Fruit fly (Drosophila melanogaster) whole organism, pupa: ENCODE measurements around the gene CG31999.

Source experiments
- CG10348 ChIP-seq: fragments of 200-800 bp; sonication (Bioruptor generic); IDR thresholded peaks from 2 replicates; pipeline ENCODE4 v1.3.6; 2022; ENCODE audit warnings: missing biosample characterization, missing genetic modification characterization
- CG12605 ChIP-seq: fragments of 200-800 bp; sonication (Bioruptor generic); IDR thresholded peaks from 2 replicates; pipeline ENCODE4 v1.3.6; 2022; ENCODE audit warnings: missing biosample characterization, missing genetic modification characterization
- CG13204 ChIP-seq: fragments of 200-800 bp; sonication (Bioruptor generic); optimal IDR thresholded peaks from 2 replicates; lab custom pipeline; 2018; ENCODE audit warnings: missing biosample characterization, mild to moderate bottlenecking, missing genetic modification characterization, moderate library complexity
- CG14655 ChIP-seq: fragments of 200-800 bp; sonication (Bioruptor generic); optimal IDR thresholded peaks from 3 replicates; lab custom pipeline; 2017; ENCODE audit warnings: mild to moderate bottlenecking, missing biosample characterization, missing genetic modification reagents, missing genetic modification characterization
- CG15710 ChIP-seq: fragments of 200-800 bp; sonication (Bioruptor generic); optimal IDR thresholded peaks from 2 replicates; lab custom pipeline; 2018; ENCODE audit warnings: missing biosample characterization, mild to moderate bottlenecking, missing genetic modification characterization, moderate library complexity
- CG17806 ChIP-seq: fragments of 200-800 bp; sonication (Bioruptor generic); optimal IDR thresholded peaks from 2 replicates; lab custom pipeline; 2018; ENCODE audit warnings: missing biosample characterization, mild to moderate bottlenecking, missing genetic modification characterization, moderate library complexity
- CG32121 ChIP-seq: fragments of 200-800 bp; sonication (Bioruptor generic); IDR thresholded peaks from 2 replicates; pipeline ENCODE4 v1.3.6; 2022; ENCODE audit warnings: missing biosample characterization, missing genetic modification characterization
- CG34367 ChIP-seq: fragments of 200-800 bp; sonication (Bioruptor generic); optimal IDR thresholded peaks from 2 replicates; lab custom pipeline; 2018; ENCODE audit warnings: missing biosample characterization, mild to moderate bottlenecking, missing genetic modification characterization
- CG4496 ChIP-seq: fragments of 200-800 bp; sonication (Bioruptor generic); IDR thresholded peaks from 3 replicates; pipeline ENCODE4 v1.3.6; 2022; ENCODE audit warnings: missing biosample characterization, missing genetic modification characterization
- CG8159 ChIP-seq: fragments of 200-800 bp; sonication (Bioruptor generic); optimal IDR thresholded peaks from 3 replicates; lab custom pipeline; 2018; ENCODE audit warnings: missing biosample characterization, mild to moderate bottlenecking, missing genetic modification characterization, moderate library complexity
- CG8301 ChIP-seq: fragments of 200-800 bp; sonication (Bioruptor generic); optimal IDR thresholded peaks from 2 replicates; lab custom pipeline; 2018; ENCODE audit warnings: missing biosample characterization, mild to moderate bottlenecking, missing genetic modification characterization
- CG9948 ChIP-seq: fragments of 200-800 bp; sonication (Bioruptor generic); optimal IDR thresholded peaks from 2 replicates; lab custom pipeline; 2018; ENCODE audit warnings: missing biosample characterization, mild to moderate bottlenecking, missing genetic modification characterization, moderate library complexity
- D1 ChIP-seq: fragments of 200-800 bp; sonication (Bioruptor generic); optimal IDR thresholded peaks from 2 replicates; lab custom pipeline; 2018; ENCODE audit warnings: missing biosample characterization, mild to moderate bottlenecking, missing genetic modification characterization, moderate library complexity
- EcR ChIP-seq: fragments of 200-800 bp; sonication (Bioruptor generic); optimal IDR thresholded peaks from 3 replicates; lab custom pipeline; 2019; ENCODE audit warnings: missing biosample characterization, missing genetic modification characterization, mild to moderate bottlenecking, moderate library complexity, missing genetic modification reagents
- Ets98B ChIP-seq: fragments of 200-800 bp; sonication (Bioruptor generic); IDR thresholded peaks from 2 replicates; pipeline ENCODE4 v1.3.6; 2022; ENCODE audit warnings: missing biosample characterization, missing genetic modification characterization
- Pif1A ChIP-seq: fragments of 200-800 bp; sonication (Bioruptor generic); optimal IDR thresholded peaks from 3 replicates; lab custom pipeline; 2016; ENCODE audit warnings: missing biosample characterization, missing genetic modification characterization
- Pif1B ChIP-seq: fragments of 200-800 bp; sonication (Bioruptor generic); optimal IDR thresholded peaks from 3 replicates; lab custom pipeline; 2016; ENCODE audit warnings: missing biosample characterization, missing genetic modification characterization
- Snoo ChIP-seq: fragments of 200-800 bp; sonication (Bioruptor generic); optimal IDR thresholded peaks from 3 replicates; lab custom pipeline; 2017; ENCODE audit warnings: missing biosample characterization, mild to moderate bottlenecking, missing genetic modification characterization, inconsistent platforms
- fd96Ca ChIP-seq: fragments of 200-800 bp; sonication (Bioruptor generic); IDR thresholded peaks from 3 replicates; pipeline ENCODE4 v1.3.6; 2022; ENCODE audit warnings: missing biosample characterization, missing genetic modification characterization
- gl ChIP-seq: fragments of 200-800 bp; sonication (Bioruptor generic); optimal IDR thresholded peaks from 2 replicates; lab custom pipeline; 2018; ENCODE audit warnings: missing biosample characterization, mild to moderate bottlenecking, missing genetic modification characterization
- rn ChIP-seq: fragments of 200-800 bp; sonication (Bioruptor generic); IDR thresholded peaks from 2 replicates; pipeline ENCODE4 v1.3.6; 2022; ENCODE audit warnings: missing biosample characterization, missing genetic modification characterization

The CG31999 gene

DNA sequence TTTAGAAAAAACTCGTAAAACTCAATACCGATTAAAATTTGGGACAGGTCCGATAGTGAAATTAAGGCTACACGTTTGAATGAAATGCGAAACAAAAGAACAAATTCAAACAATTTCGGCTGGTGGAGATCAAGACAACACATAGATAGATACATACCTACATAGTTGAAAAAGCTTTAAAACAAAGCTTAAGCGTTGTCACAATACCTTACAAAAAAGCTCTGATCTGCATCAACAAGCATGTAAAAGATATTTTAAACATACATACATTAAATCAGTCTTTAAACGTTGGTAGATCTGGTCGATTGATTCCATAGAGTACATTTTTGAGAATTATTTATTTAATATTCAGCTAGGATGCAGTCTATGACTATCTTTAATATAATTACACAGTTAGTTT is at the start of gene CG31999, which contains the start of gene yellow-h:
TSS of gene CG31999 (minus strand) at position 101 of the 400 bp plus-strand sequence.
TSS of gene yellow-h (plus strand) at position 275 of the 400 bp plus-strand sequence.
- TF ChIP-seq CG4496 (GFP tag; lab: Robert Waterston, UW) (no peak), gl (tag; lab: Kevin White, UChicago) (no peak), CG14655 (GFP tag; lab: Kevin White, UChicago) (no peak), fd96Ca (GFP tag; lab: Robert Waterston, UW) (no peak), rn (GFP tag; lab: Robert Waterston, UW) (no peak), CG15710 (tag; lab: Kevin White, UChicago) (no peak), CG17806 (tag; lab: Kevin White, UChicago) (no peak), CG8301 (tag; lab: Kevin White, UChicago) (no peak), D1 (tag; lab: Kevin White, UChicago) (no peak), Ets98B (GFP tag; lab: Robert Waterston, UW) (no peak), CG10348 (GFP tag; lab: Robert Waterston, UW) (no peak), CG13204 (GFP tag; lab: Kevin White, UChicago) (no peak), CG9948 (no peak), CG12605 (GFP tag; lab: Robert Waterston, UW) (no peak)
- TF ChIP-seq, all 21 proteins: peak for 0

DNA sequence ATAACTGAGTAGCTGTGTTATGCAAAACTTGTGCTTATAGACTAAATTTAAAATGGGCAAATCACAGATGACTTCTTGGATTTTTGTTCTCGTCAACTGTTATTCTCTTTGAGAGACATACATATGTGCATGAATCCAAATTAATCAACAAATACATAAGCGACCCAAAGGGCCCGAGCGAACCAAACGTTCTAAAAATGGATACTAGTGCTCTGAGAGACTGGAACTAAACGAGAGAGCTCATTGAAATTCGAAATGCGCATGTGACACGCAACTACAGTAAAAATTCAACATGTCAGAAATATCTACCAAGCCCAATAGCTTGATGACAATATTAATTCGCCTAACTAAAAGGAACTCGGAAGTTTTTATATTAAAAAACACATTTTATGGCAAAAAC is 48.8 kb upstream of the CG31999 start, which contains the start of gene NfI:
TSS of gene NfI (minus strand) at position 45 of the 400 bp plus-strand sequence.
- TF ChIP-seq Snoo (tag; lab: Kevin White, UChicago), result no peak
- no peak for TF ChIP-seq CG13204 (GFP tag; lab: Kevin White, UChicago)
- TF ChIP-seq gl (tag; lab: Kevin White, UChicago), result no peak
- TF ChIP-seq CG12605 (GFP tag; lab: Robert Waterston, UW), result no peak
- TF ChIP-seq rn (GFP tag; lab: Robert Waterston, UW), result no peak
- TF ChIP-seq CG32121 (GFP tag; lab: Robert Waterston, UW), result no peak
- TF ChIP-seq CG14655 (GFP tag; lab: Kevin White, UChicago), result no peak
- TF ChIP-seq CG34367 (tag; lab: Kevin White, UChicago), result no peak
- TF ChIP-seq CG17806 (tag; lab: Kevin White, UChicago), result no peak
- no peak for TF ChIP-seq Pif1A (GFP tag; lab: Kevin White, UChicago)
- TF ChIP-seq fd96Ca (GFP tag; lab: Robert Waterston, UW), result no peak
- no peak for TF ChIP-seq EcR
- TF ChIP-seq CG8159, result no peak
- TF ChIP-seq Ets98B (GFP tag; lab: Robert Waterston, UW), result no peak
- no peak for TF ChIP-seq CG9948
- TF ChIP-seq CG4496 (GFP tag; lab: Robert Waterston, UW), result no peak
- TF ChIP-seq, all 21 proteins: peak for 0

DNA sequence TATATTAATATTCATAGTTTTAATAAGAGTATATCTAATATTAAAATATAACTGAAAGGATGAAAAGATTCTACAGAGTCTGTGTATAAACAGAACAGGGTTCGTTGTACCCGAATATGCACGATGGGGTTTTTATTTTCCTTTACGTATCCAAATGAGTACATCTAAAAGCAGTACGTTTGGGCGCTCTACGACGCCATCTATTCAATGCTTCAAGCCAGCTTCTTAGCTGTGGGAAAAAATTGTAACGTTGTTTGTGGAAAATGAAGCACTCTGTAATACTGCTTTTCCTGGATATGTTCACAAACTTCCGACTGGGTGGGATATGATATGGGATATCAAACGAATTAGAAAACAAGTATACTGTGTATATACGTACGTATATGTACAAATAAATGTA is 47.2 kb upstream of the CG31999 start:
- no peak for TF ChIP-seq CG8159
- no peak for TF ChIP-seq Snoo (tag; lab: Kevin White, UChicago)
- no peak for TF ChIP-seq CG17806 (tag; lab: Kevin White, UChicago)
- no peak for TF ChIP-seq CG4496 (GFP tag; lab: Robert Waterston, UW)
- no peak for TF ChIP-seq fd96Ca (GFP tag; lab: Robert Waterston, UW)
- no peak for TF ChIP-seq CG8301 (tag; lab: Kevin White, UChicago)
- TF ChIP-seq CG12605 (GFP tag; lab: Robert Waterston, UW), result no peak
- TF ChIP-seq Pif1B (GFP tag; lab: Kevin White, UChicago), result no peak
- TF ChIP-seq CG9948, result no peak

DNA sequence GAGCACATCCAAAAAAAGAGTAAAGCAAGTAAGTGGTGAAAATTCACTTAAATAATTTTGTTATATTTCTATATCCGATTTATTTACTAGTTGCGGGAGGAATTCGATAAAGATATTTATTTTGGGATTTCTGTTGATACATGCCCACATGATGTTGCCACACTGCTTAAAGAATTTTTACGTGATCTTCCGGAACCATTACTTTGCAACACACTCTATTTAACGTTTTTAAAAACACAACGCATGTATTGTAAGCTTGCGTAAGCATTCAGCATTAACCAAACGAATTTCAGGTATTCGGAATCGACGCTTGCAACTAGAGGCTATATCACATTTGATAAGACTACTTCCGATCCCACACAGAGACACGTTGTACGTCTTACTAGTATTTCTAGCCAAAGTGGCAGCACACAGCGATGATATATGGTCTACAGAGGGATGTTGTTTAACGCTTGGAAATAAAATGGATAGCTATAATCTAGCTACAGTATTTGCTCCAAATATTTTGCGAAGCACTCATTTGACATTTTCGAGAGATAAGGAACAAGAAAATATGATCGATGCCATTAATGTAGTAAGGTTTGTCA is 34.0 kb upstream of the CG31999 start:
- TF ChIP-seq CG8301 (tag; lab: Kevin White, UChicago) (no peak), CG15710 (tag; lab: Kevin White, UChicago) (no peak), D1 (tag; lab: Kevin White, UChicago) (no peak), Pif1B (GFP tag; lab: Kevin White, UChicago) (no peak), CG8159 (no peak), Snoo (tag; lab: Kevin White, UChicago) (no peak), CG9948 (no peak), CG14655 (GFP tag; lab: Kevin White, UChicago) (no peak), rn (GFP tag; lab: Robert Waterston, UW) (no peak), gl (tag; lab: Kevin White, UChicago) (no peak), CG4496 (GFP tag; lab: Robert Waterston, UW) (no peak), CG34367 (tag; lab: Kevin White, UChicago) (no peak), EcR (no peak), fd96Ca (GFP tag; lab: Robert Waterston, UW) (no peak), CG32121 (GFP tag; lab: Robert Waterston, UW) (no peak), Ets98B (GFP tag; lab: Robert Waterston, UW) (no peak), CG12605 (GFP tag; lab: Robert Waterston, UW) (no peak)

DNA sequence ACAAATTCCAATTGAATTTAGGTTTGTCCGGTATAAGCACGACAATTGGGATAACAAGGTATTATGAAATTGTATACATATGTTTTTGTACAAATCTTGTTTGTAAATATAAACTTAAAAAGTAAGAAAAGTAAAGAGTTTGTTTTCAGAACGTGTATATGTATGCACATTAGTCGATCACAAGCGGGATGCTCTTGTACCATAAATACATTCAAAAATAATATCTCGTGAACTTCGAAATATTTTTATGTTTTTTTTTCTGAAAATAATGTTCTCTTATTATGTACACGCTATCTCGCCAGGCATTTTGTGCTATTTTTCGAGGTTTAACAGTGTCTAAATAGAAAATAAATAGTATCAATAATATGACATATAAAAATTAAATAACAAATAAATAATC is 27.1 kb upstream of the CG31999 start, which contains the start of gene RhoGAP102A:
TSS of gene RhoGAP102A (plus strand) at position 301 of the 400 bp plus-strand sequence.
- TF ChIP-seq Pif1B (GFP tag; lab: Kevin White, UChicago), result no peak

DNA sequence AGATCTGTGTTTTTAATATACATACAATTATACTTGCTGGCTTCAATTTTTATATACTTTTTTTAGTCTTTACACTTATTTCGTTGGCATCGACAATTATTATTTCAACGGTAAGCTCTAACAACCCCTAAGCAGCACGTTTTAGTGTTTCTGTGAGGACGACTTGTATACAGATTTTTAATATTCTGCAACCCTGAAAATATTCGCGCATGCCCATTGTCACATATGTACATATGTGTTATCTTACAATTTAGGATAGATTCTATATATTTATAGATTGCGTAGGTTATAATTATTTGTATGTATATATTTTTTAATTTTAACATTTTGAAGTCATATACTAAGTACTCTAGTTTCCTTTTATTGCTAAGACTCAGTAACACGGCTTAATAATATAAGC is 25.6 kb upstream of the CG31999 start, which contains the start of gene dpr7:
TSS of gene dpr7 (minus strand) at position 154 of the 400 bp plus-strand sequence.
- TF ChIP-seq Pif1B (GFP tag; lab: Kevin White, UChicago) (no peak), CG15710 (tag; lab: Kevin White, UChicago) (no peak), gl (tag; lab: Kevin White, UChicago) (no peak), CG17806 (tag; lab: Kevin White, UChicago) (no peak), CG34367 (tag; lab: Kevin White, UChicago) (no peak), Snoo (tag; lab: Kevin White, UChicago) (no peak), Ets98B (GFP tag; lab: Robert Waterston, UW) (no peak), rn (GFP tag; lab: Robert Waterston, UW) (no peak), CG12605 (GFP tag; lab: Robert Waterston, UW) (no peak), fd96Ca (GFP tag; lab: Robert Waterston, UW) (no peak)
